Worm (Caenorhabditis elegans) whole organism, early embryonic: ENCODE measurements around the gene srw-136.

ENCODE experiments used
- F13C5.2 ChIP-seq: sonication (generic microtip); optimal IDR thresholded peaks from 2 replicates; lab custom pipeline; 2017; ENCODE audit warnings: mild to moderate bottlenecking, missing genetic modification characterization, inconsistent platforms, missing compliant biosample characterization
- aly-1 ChIP-seq: sonication (generic microtip); optimal IDR thresholded peaks from 2 replicates; lab custom pipeline; 2016; ENCODE audit warnings: missing genetic modification characterization, missing compliant biosample characterization
- ama-1 ChIP-seq: fragments of 150-350 bp; optimal IDR thresholded peaks from 2 replicates; lab custom pipeline; 2014
- ceh-13 ChIP-seq: fragments of 200-800 bp; sonication (Bioruptor generic); optimal IDR thresholded peaks from 2 replicates; lab custom pipeline; 2018; ENCODE audit warnings: mild to moderate bottlenecking, missing genetic modification characterization, missing compliant biosample characterization
- ceh-36 ChIP-seq: sonication (generic microtip); optimal IDR thresholded peaks from 2 replicates; lab custom pipeline; 2016; ENCODE audit warnings: missing genetic modification characterization, inconsistent platforms, missing compliant biosample characterization
- flt-1 ChIP-seq: fragments of 200-800 bp; sonication (Bioruptor generic); IDR thresholded peaks from 2 replicates; pipeline ENCODE4 v1.3.6; 2022; ENCODE audit warnings: missing genetic modification characterization, missing compliant biosample characterization
- hmg-4 ChIP-seq: fragments of 200-800 bp; sonication (Bioruptor generic); optimal IDR thresholded peaks from 2 replicates; lab custom pipeline; 2018; ENCODE audit warnings: mild to moderate bottlenecking, missing genetic modification characterization, missing compliant biosample characterization
- hnd-1 ChIP-seq: sonication (generic microtip); optimal IDR thresholded peaks from 2 replicates; lab custom pipeline; 2016; ENCODE audit warnings: missing genetic modification characterization, missing compliant biosample characterization
- pes-1 ChIP-seq: fragments of 200-800 bp; sonication (Bioruptor generic); IDR thresholded peaks from 2 replicates; pipeline ENCODE4 v1.3.6; 2022; ENCODE audit warnings: missing genetic modification reagents, missing genetic modification characterization, missing compliant biosample characterization
- scrt-1 ChIP-seq: fragments of 200-800 bp; sonication (Bioruptor generic); IDR thresholded peaks from 2 replicates; pipeline ENCODE4 v1.3.6; 2022; ENCODE audit warnings: missing genetic modification characterization, missing compliant biosample characterization
- sea-1 ChIP-seq: fragments of 200-800 bp; sonication (Bioruptor generic); conservative IDR thresholded peaks from 2 replicates; pipeline ENCODE4 v1.3.6; 2022; ENCODE audit warnings: missing genetic modification characterization, missing compliant biosample characterization
- tbx-11 ChIP-seq: fragments of 200-800 bp; sonication (Bioruptor generic); IDR thresholded peaks from 2 replicates; pipeline ENCODE4 v1.3.6; 2022; ENCODE audit warnings: missing genetic modification characterization, missing compliant biosample characterization
- tra-4 ChIP-seq: sonication (generic microtip); optimal IDR thresholded peaks from 2 replicates; lab custom pipeline; 2017; ENCODE audit warnings: missing genetic modification characterization, missing compliant biosample characterization

ce11 chrV:2962960-2963359 lies 47.4 kb downstream of the srw-136 start, which contains the start of gene srw-138:
- TF ChIP-seq scrt-1 (GFP tag; lab: Robert Waterston, UW) = no peak
- no peak for TF ChIP-seq hnd-1 (tag; lab: Kevin White, UChicago)
- TF ChIP-seq F13C5.2 (tag; lab: Kevin White, UChicago) = no peak
- no peak for TF ChIP-seq ceh-13 (GFP tag; lab: Kevin White, UChicago)
- TF ChIP-seq ama-1 (lab: Kevin White, UChicago) = no peak
- no peak for TF ChIP-seq ceh-36 (tag; lab: Kevin White, UChicago)
- no peak for TF ChIP-seq hmg-4 (GFP tag; lab: Kevin White, UChicago)
- no peak for TF ChIP-seq sea-1 (GFP tag; lab: Robert Waterston, UW)
- no peak for TF ChIP-seq tra-4
- no peak for TF ChIP-seq flt-1 (GFP tag; lab: Robert Waterston, UW)
- no peak for TF ChIP-seq pes-1 (GFP tag; lab: Robert Waterston, UW)
- TF ChIP-seq tbx-11 (GFP tag; lab: Robert Waterston, UW) = no peak
- TF ChIP-seq aly-1 = no peak
